Worm (Caenorhabditis elegans) whole organism, early embryonic: ENCODE measurements around the gene T10B10.8.

ENCODE experiments used
- F13C5.2 ChIP-seq: sonication (generic microtip); optimal IDR thresholded peaks from 2 replicates; lab custom pipeline; 2017; ENCODE audit warnings: mild to moderate bottlenecking, missing genetic modification characterization, inconsistent platforms, missing compliant biosample characterization
- aly-1 ChIP-seq: sonication (generic microtip); optimal IDR thresholded peaks from 2 replicates; lab custom pipeline; 2016; ENCODE audit warnings: missing genetic modification characterization, missing compliant biosample characterization
- ama-1 ChIP-seq: fragments of 150-350 bp; optimal IDR thresholded peaks from 2 replicates; lab custom pipeline; 2014
- ceh-13 ChIP-seq: fragments of 200-800 bp; sonication (Bioruptor generic); optimal IDR thresholded peaks from 2 replicates; lab custom pipeline; 2018; ENCODE audit warnings: mild to moderate bottlenecking, missing genetic modification characterization, missing compliant biosample characterization
- flt-1 ChIP-seq: fragments of 200-800 bp; sonication (Bioruptor generic); IDR thresholded peaks from 2 replicates; pipeline ENCODE4 v1.3.6; 2022; ENCODE audit warnings: missing genetic modification characterization, missing compliant biosample characterization
- hmbx-1 ChIP-seq: sonication (generic microtip); optimal IDR thresholded peaks from 2 replicates; lab custom pipeline; 2016; ENCODE audit warnings: mild to moderate bottlenecking, missing genetic modification characterization, missing compliant biosample characterization
- hmg-4 ChIP-seq: fragments of 200-800 bp; sonication (Bioruptor generic); optimal IDR thresholded peaks from 2 replicates; lab custom pipeline; 2018; ENCODE audit warnings: mild to moderate bottlenecking, missing genetic modification characterization, missing compliant biosample characterization
- pes-1 ChIP-seq: fragments of 200-800 bp; sonication (Bioruptor generic); IDR thresholded peaks from 2 replicates; pipeline ENCODE4 v1.3.6; 2022; ENCODE audit warnings: missing genetic modification reagents, missing genetic modification characterization, missing compliant biosample characterization
- scrt-1 ChIP-seq: fragments of 200-800 bp; sonication (Bioruptor generic); IDR thresholded peaks from 2 replicates; pipeline ENCODE4 v1.3.6; 2022; ENCODE audit warnings: missing genetic modification characterization, missing compliant biosample characterization
- sea-1 ChIP-seq: fragments of 200-800 bp; sonication (Bioruptor generic); conservative IDR thresholded peaks from 2 replicates; pipeline ENCODE4 v1.3.6; 2022; ENCODE audit warnings: missing genetic modification characterization, missing compliant biosample characterization
- tbx-11 ChIP-seq: fragments of 200-800 bp; sonication (Bioruptor generic); IDR thresholded peaks from 2 replicates; pipeline ENCODE4 v1.3.6; 2022; ENCODE audit warnings: missing genetic modification characterization, missing compliant biosample characterization
- tra-4 ChIP-seq: sonication (generic microtip); optimal IDR thresholded peaks from 2 replicates; lab custom pipeline; 2017; ENCODE audit warnings: missing genetic modification characterization, missing compliant biosample characterization

DNA sequence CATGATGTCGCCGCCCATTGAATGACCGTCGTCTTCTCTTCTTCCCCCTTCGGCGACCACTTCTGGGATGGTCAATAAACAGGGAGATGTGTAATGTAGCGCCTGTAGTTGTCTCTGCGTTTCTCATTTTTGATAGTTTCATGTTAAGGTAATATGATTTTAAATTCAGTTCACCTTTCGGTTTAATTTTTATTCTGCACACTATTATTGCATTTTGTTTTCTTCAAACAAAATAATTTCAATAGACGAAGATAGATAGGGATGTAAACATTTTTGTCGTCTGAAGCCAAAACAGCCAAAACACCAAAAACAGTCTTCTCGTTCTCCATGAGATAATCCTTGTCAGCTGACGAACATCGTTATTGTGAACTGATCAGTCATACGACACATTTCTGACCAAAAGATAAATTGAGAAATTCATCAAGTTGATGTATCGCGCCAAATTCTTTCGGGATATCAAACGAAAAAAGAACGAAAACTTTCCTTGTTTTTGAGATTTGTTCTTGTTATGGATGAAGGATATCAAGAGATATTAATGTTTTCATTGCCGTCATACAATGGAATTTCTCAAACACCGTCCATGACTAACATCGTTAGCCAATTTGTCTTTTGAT lies 7.2 kb downstream of the T10B10.8 start, which contains the start of gene C11G10.1:
- TF ChIP-seq tra-4 (tag; lab: Kevin White, UChicago) (no peak), aly-1 (tag; lab: Kevin White, UChicago) (no peak), scrt-1 (GFP tag; lab: Robert Waterston, UW) (no peak), flt-1 (GFP tag; lab: Robert Waterston, UW) (no peak), ceh-13 (GFP tag; lab: Kevin White, UChicago) (no peak), tbx-11 (no peak), pes-1 (no peak), hmbx-1 (tag; lab: Kevin White, UChicago) (no peak), ama-1 (lab: Kevin White, UChicago) (no peak), sea-1 (GFP tag; lab: Robert Waterston, UW) (no peak), F13C5.2 (tag; lab: Kevin White, UChicago) (no peak), hmg-4 (GFP tag; lab: Kevin White, UChicago) (no peak)
